ENCODE assay signal across 4 worm cellular contexts in the genomic region with DNA sequence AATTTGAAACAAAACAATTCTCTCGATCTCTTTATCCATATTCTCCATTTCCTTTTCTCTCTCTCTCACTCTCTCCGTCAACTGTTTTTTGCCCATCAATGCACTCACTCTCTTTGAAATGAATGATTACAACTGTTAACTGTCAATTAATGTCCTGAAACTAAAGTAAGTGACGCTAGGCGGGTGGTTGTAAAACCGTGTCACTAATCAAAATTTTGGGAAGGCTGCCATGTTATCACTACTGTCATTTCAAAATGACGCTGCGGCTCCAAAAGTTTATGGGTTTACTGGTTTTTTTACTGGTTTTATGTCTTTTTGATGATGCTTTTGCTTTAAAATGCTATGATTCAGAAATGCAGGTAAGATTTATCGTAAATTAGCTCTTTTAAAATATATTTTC.
TF ChIP-seq lines count a peak whose summit lies in the region.

Gene ZK287.9, plus strand, starts transcription at position 192 of the 400 bp plus-strand sequence.

TF ChIP-seq in whole organism, L2 larva, 48 proteins besides CTCF, POLR2A, EP300 and RAD21:
- no peak for TF ChIP-seq ZK546.5 (tag; optimal IDR thresholded peaks at IDR 0.05; lab: Kevin White, UChicago)
- TF ChIP-seq fos-1 (tag; optimal IDR thresholded peaks at IDR 0.05; lab: Kevin White, UChicago), result peak; percentile 63

TF ChIP-seq in whole organism, L3 larva, 47 proteins besides CTCF, POLR2A, EP300 and RAD21:
- TF ChIP-seq daf-12 (tag; optimal IDR thresholded peaks at IDR 0.05; lab: Kevin White, UChicago) (no peak), nhr-11 (tag; optimal IDR thresholded peaks at IDR 0.05; lab: Kevin White, UChicago) (no peak), unc-39 (tag; optimal IDR thresholded peaks at IDR 0.05; lab: Kevin White, UChicago) (no peak), elt-2 (tag; optimal IDR thresholded peaks at IDR 0.05; lab: Kevin White, UChicago) (peak; percentile 67), pqm-1 (tag; optimal IDR thresholded peaks at IDR 0.05; lab: Kevin White, UChicago) (peak; percentile 37)

TF ChIP-seq in whole organism, L4 larva, 104 proteins besides CTCF, POLR2A, EP300 and RAD21:
- TF ChIP-seq nhr-28 (tag; optimal IDR thresholded peaks at IDR 0.05; lab: Kevin White, UChicago) (peak; percentile 43), ceh-20 (GFP tag; IDR thresholded peaks at IDR 0.05; lab: Robert Waterston, UW) (0 out of 2 replicates have a peak, but pooled peaks have one; percentile 49), hlh-11 (tag; optimal IDR thresholded peaks at IDR 0.05; lab: Kevin White, UChicago) (peak; percentile 70), zfp-3 (GFP tag; conservative IDR thresholded peaks at IDR 0.05; lab: Robert Waterston, UW) (no peak), unc-62 (GFP tag; optimal IDR thresholded peaks at IDR 0.05 in 1 of 2; lab: Kevin White, UChicago) (peak in 1 of 2 experiments; percentile 49), unc-62 (tag; optimal IDR thresholded peaks at IDR 0.05; lab: Kevin White, UChicago) (no peak), hmg-1.1 (GFP tag; IDR thresholded peaks at IDR 0.05; lab: Robert Waterston, UW) (no peak), tra-1 (GFP tag; IDR thresholded peaks at IDR 0.05; lab: Robert Waterston, UW) (peak; percentile 58; the same call in 1 of the 2 replicates), pqm-1 (tag; optimal IDR thresholded peaks at IDR 0.05; lab: Kevin White, UChicago) (peak; percentile 53), lin-13 (GFP tag; optimal IDR thresholded peaks at IDR 0.05; lab: Kevin White, UChicago) (no peak), dmd-6 (GFP tag; IDR thresholded peaks at IDR 0.05; lab: Robert Waterston, UW) (peak; percentile 76), php-3 (GFP tag; IDR thresholded peaks at IDR 0.05; lab: Robert Waterston, UW) (peak; percentile 83)
TF ChIP-seq in whole organism, L4 larva: peak in this region for 8.

TF ChIP-seq in whole organism, young adult, 124 proteins besides CTCF, POLR2A, EP300 and RAD21:
- TF ChIP-seq nhr-80 (tag; optimal IDR thresholded peaks at IDR 0.05; lab: Kevin White, UChicago) (peak; percentile 80), unc-62 (GFP tag; optimal IDR thresholded peaks at IDR 0.05; lab: Kevin White, UChicago) (peak; percentile 34), efl-1 (GFP tag; optimal IDR thresholded peaks at IDR 0.05; lab: Kevin White, UChicago) (no peak), mcd-1 (GFP tag; IDR thresholded peaks at IDR 0.05; lab: Robert Waterston, UW) (no peak), madf-3 (GFP tag; IDR thresholded peaks at IDR 0.05; lab: Robert Waterston, UW) (no peak), lin-40 (tag; optimal IDR thresholded peaks at IDR 0.05; lab: Kevin White, UChicago) (no peak), rec-8 (tag; optimal IDR thresholded peaks at IDR 0.05; lab: Kevin White, UChicago) (no peak), ama-1 (optimal IDR thresholded peaks at IDR 0.05; lab: Kevin White, UChicago) (no peak), ama-1 (GFP tag; optimal IDR thresholded peaks at IDR 0.05; lab: Kevin White, UChicago) (no peak), hlh-26 (GFP tag; conservative IDR thresholded peaks at IDR 0.05; lab: Robert Waterston, UW) (no peak), let-607 (tag; optimal IDR thresholded peaks at IDR 0.05; lab: Kevin White, UChicago) (peak; percentile 73 to 93), egl-18 (GFP tag; IDR thresholded peaks at IDR 0.05; lab: Robert Waterston, UW) (no peak), ekl-4 (GFP tag; IDR thresholded peaks at IDR 0.05; lab: Robert Waterston, UW) (no peak), C17E4.6 (GFP tag; IDR thresholded peaks at IDR 0.05; lab: Robert Waterston, UW) (no peak), rcor-1 (GFP tag; IDR thresholded peaks at IDR 0.05; lab: Robert Waterston, UW) (no peak)
TF ChIP-seq in whole organism, young adult: peak in this region for 3.
